Worm (Caenorhabditis elegans) whole organism, L1 larva: ENCODE results near the gene C49F5.8.

Source experiments
- C04F5.9 ChIP-seq: sonication (generic microtip); optimal IDR thresholded peaks from 2 replicates; lab custom pipeline; 2016; ENCODE audit warnings: missing genetic modification characterization, missing compliant biosample characterization
- C34B4.2 ChIP-seq: sonication (generic microtip); optimal IDR thresholded peaks from 2 replicates; lab custom pipeline; 2017; ENCODE audit warnings: mild to moderate bottlenecking, missing genetic modification characterization, missing compliant biosample characterization
- aha-1 ChIP-seq: fragments of 150-350 bp; optimal IDR thresholded peaks from 2 replicates; lab custom pipeline; 2014; ENCODE audit warnings: missing biosample characterization, missing genetic modification characterization
- ceh-82 ChIP-seq, 3 experiments: fragments of 150-350 bp in 1 of 3; sonication (generic microtip) in 2 of 3; optimal IDR thresholded peaks; 2 replicates each; lab custom pipeline; 2014 to 2017; ENCODE audit warnings: missing biosample characterization in 3 of 3, missing genetic modification characterization in 3 of 3
- ceh-90 ChIP-seq: sonication (generic microtip); optimal IDR thresholded peaks from 2 replicates; lab custom pipeline; 2016; ENCODE audit warnings: missing genetic modification characterization, missing compliant biosample characterization
- dsc-1 ChIP-seq: sonication (generic microtip); optimal IDR thresholded peaks from 2 replicates; lab custom pipeline; 2016; ENCODE audit warnings: mild to moderate bottlenecking, missing genetic modification characterization, missing compliant biosample characterization
- efl-1 ChIP-seq, 4 experiments: fragments of 150-350 bp; optimal IDR thresholded peaks in 3 of 4; peaks in 1 of 4; 1 replicate in 1 of 4; 2 replicates in 3 of 4; lab custom pipeline; 2014; ENCODE audit warnings: missing biosample characterization in 2 of 4, missing genetic modification characterization in 2 of 4, missing genetic modification reagents in 2 of 4
- efl-3 ChIP-seq: fragments of 200-800 bp; sonication (Bioruptor generic); optimal IDR thresholded peaks from 2 replicates; lab custom pipeline; 2018; ENCODE audit warnings: mild to moderate bottlenecking, missing genetic modification characterization, missing compliant biosample characterization
- elt-3 ChIP-seq, 6 experiments: fragments of 150-350 bp in 1 of 6; sonication (generic microtip); optimal IDR thresholded peaks; 2 replicates each; lab custom pipeline; 2017 to 2018; ENCODE audit warnings: missing biosample characterization in 6 of 6, missing genetic modification characterization in 6 of 6, inconsistent platforms in 1 of 6
- fkh-10 ChIP-seq: sonication (generic microtip); optimal IDR thresholded peaks from 2 replicates; lab custom pipeline; 2017; ENCODE audit warnings: missing biosample characterization, missing genetic modification reagents, missing genetic modification characterization
- fkh-8 ChIP-seq: sonication (generic microtip); optimal IDR thresholded peaks from 2 replicates; lab custom pipeline; 2016; ENCODE audit warnings: mild to moderate bottlenecking, missing genetic modification characterization, missing compliant biosample characterization
- fos-1 ChIP-seq: fragments of 150-350 bp; optimal IDR thresholded peaks from 2 replicates; lab custom pipeline; 2014; ENCODE audit warnings: missing biosample characterization, missing genetic modification characterization
- grh-1 ChIP-seq: fragments of 200-800 bp; sonication (Bioruptor generic); IDR thresholded peaks from 2 replicates; pipeline ENCODE4 v1.3.6; 2022; ENCODE audit warnings: missing genetic modification reagents, missing genetic modification characterization, missing compliant biosample characterization
- hpl-2 ChIP-seq: fragments of 150-350 bp; optimal IDR thresholded peaks from 2 replicates; lab custom pipeline; 2014; ENCODE audit warnings: missing biosample characterization, missing genetic modification reagents, missing genetic modification characterization
- lin-14 ChIP-seq: fragments of 200-800 bp; sonication (Bioruptor generic); optimal IDR thresholded peaks from 2 replicates; lab custom pipeline; 2018; ENCODE audit warnings: mild to moderate bottlenecking, missing genetic modification characterization, moderate library complexity, missing compliant biosample characterization
- lin-35 ChIP-seq, 2 experiments: fragments of 150-350 bp; optimal IDR thresholded peaks; 2 replicates each; lab custom pipeline; 2014; ENCODE audit warnings: missing biosample characterization in 2 of 2, missing genetic modification characterization in 2 of 2, missing genetic modification reagents in 2 of 2
- lir-3 ChIP-seq: sonication (generic microtip); optimal IDR thresholded peaks from 2 replicates; lab custom pipeline; 2016; ENCODE audit warnings: mild to moderate bottlenecking, missing genetic modification characterization, moderate library complexity, missing compliant biosample characterization; ENCODE audit not compliant: poor library complexity
- lsy-2 ChIP-seq, 2 experiments: fragments of 150-350 bp; optimal IDR thresholded peaks; 2 replicates each; lab custom pipeline; 2014; ENCODE audit warnings: missing biosample characterization in 2 of 2, missing genetic modification characterization in 2 of 2
- mab-9 ChIP-seq: fragments of 200-800 bp; sonication (Bioruptor generic); IDR thresholded peaks from 2 replicates; pipeline ENCODE4 v1.3.6; 2022; ENCODE audit warnings: missing genetic modification reagents, missing genetic modification characterization, missing compliant biosample characterization
- mep-1 ChIP-seq: fragments of 150-350 bp; optimal IDR thresholded peaks from 2 replicates; lab custom pipeline; 2014; ENCODE audit warnings: missing biosample characterization, missing genetic modification characterization
- nhr-12 ChIP-seq: sonication (generic microtip); optimal IDR thresholded peaks from 2 replicates; lab custom pipeline; 2017; ENCODE audit warnings: missing biosample characterization, missing genetic modification characterization
- nhr-20 ChIP-seq: sonication (generic microtip); optimal IDR thresholded peaks from 2 replicates; lab custom pipeline; 2016; ENCODE audit warnings: mild to moderate bottlenecking, missing genetic modification characterization, missing compliant biosample characterization
- nhr-237 ChIP-seq: fragments of 150-350 bp; optimal IDR thresholded peaks from 2 replicates; lab custom pipeline; 2014; ENCODE audit warnings: missing biosample characterization, missing genetic modification characterization
- nhr-47 ChIP-seq: sonication (generic microtip); optimal IDR thresholded peaks from 2 replicates; lab custom pipeline; 2016; ENCODE audit warnings: mild to moderate bottlenecking, missing genetic modification characterization, moderate library complexity, missing compliant biosample characterization
- nhr-71 ChIP-seq: sonication (generic microtip); optimal IDR thresholded peaks from 2 replicates; lab custom pipeline; 2016; ENCODE audit warnings: mild to moderate bottlenecking, missing genetic modification characterization, moderate library complexity, missing compliant biosample characterization
- nhr-77 ChIP-seq: fragments of 150-350 bp; optimal IDR thresholded peaks from 2 replicates; lab custom pipeline; 2014; ENCODE audit warnings: missing biosample characterization, missing genetic modification characterization
- nhr-90 ChIP-seq: sonication (generic microtip); optimal IDR thresholded peaks from 2 replicates; lab custom pipeline; 2016; ENCODE audit warnings: mild to moderate bottlenecking, missing genetic modification characterization, missing compliant biosample characterization; ENCODE audit not compliant: poor library complexity
- pax-3 ChIP-seq: fragments of 200-800 bp; sonication (Bioruptor generic); optimal IDR thresholded peaks from 2 replicates; lab custom pipeline; 2018; ENCODE audit warnings: mild to moderate bottlenecking, missing genetic modification characterization, moderate library complexity, missing compliant biosample characterization
- rnt-1 ChIP-seq: sonication (generic microtip); optimal IDR thresholded peaks from 2 replicates; lab custom pipeline; 2016; ENCODE audit warnings: mild to moderate bottlenecking, missing genetic modification characterization, moderate library complexity, missing compliant biosample characterization
- snu-23 ChIP-seq: sonication (generic microtip); optimal IDR thresholded peaks from 2 replicates; lab custom pipeline; 2016; ENCODE audit warnings: missing genetic modification characterization, missing compliant biosample characterization
- sox-4 ChIP-seq: sonication (generic microtip); optimal IDR thresholded peaks from 2 replicates; lab custom pipeline; 2016; ENCODE audit warnings: missing genetic modification characterization, missing compliant biosample characterization
- sptf-1 ChIP-seq: fragments of 150-350 bp; optimal IDR thresholded peaks from 2 replicates; lab custom pipeline; 2014; ENCODE audit warnings: missing biosample characterization, missing genetic modification characterization
- swsn-7 ChIP-seq: sonication (generic microtip); optimal IDR thresholded peaks from 2 replicates; lab custom pipeline; 2016; ENCODE audit warnings: missing genetic modification characterization, missing compliant biosample characterization
- unc-130 ChIP-seq: fragments of 150-350 bp; optimal IDR thresholded peaks from 2 replicates; lab custom pipeline; 2017; ENCODE audit warnings: missing biosample characterization, missing genetic modification characterization, inconsistent platforms
- unc-30 ChIP-seq: sonication (generic microtip); optimal IDR thresholded peaks from 2 replicates; lab custom pipeline; 2017; ENCODE audit warnings: missing biosample characterization, missing genetic modification characterization
- unc-98 ChIP-seq: fragments of 200-800 bp; sonication (Bioruptor generic); IDR thresholded peaks from 2 replicates; pipeline ENCODE4 v1.3.6; 2022; ENCODE audit warnings: missing genetic modification characterization, missing compliant biosample characterization
- xbp-1 ChIP-seq: sonication (generic microtip); optimal IDR thresholded peaks from 2 replicates; lab custom pipeline; 2016; ENCODE audit warnings: missing genetic modification characterization, missing compliant biosample characterization

C49F5.8 gene

ce11 chrX:11971323-11971722, 11.4 kb downstream of the C49F5.8 start:
- no peak for TF ChIP-seq fkh-10

ce11 chrX:11974629-11975085, 14.7 kb downstream of the C49F5.8 start, which contains the start of gene set-6:
Gene set-6 (minus strand): TSS chrX:11974679.
- TF ChIP-seq nhr-47 (peak; percentile 5), rnt-1 (tag; lab: Kevin White, UChicago) (peak; percentile 2), lin-14 (GFP tag; lab: Kevin White, UChicago) (peak; percentile 57), aha-1 (tag; lab: Kevin White, UChicago) (no peak), fos-1 (no peak), mep-1 (tag; lab: Kevin White, UChicago) (peak; percentile 44), efl-1 (optimal IDR thresholded peaks at IDR 0.05; lab: Kevin White, UChicago) (peak in 1 of 2 experiments; percentile 47), efl-1 (GFP tag; optimal IDR thresholded peaks at IDR 0.05 in 1 of 2; lab: Kevin White, UChicago) (no peak), lin-35 (GFP tag; optimal IDR thresholded peaks at IDR 0.05; lab: Kevin White, UChicago) (peak in 1 of 2 experiments; percentile 7), lir-3 (tag; lab: Kevin White, UChicago) (peak; percentile 20), efl-3 (GFP tag; lab: Kevin White, UChicago) (no peak), lsy-2 (tag; optimal IDR thresholded peaks at IDR 0.05; lab: Kevin White, UChicago) (peak in 1 of 2 experiments; percentile 49), sptf-1 (tag; lab: Kevin White, UChicago) (no peak), nhr-20 (peak; percentile 23), snu-23 (GFP tag; lab: Kevin White, UChicago) (peak; percentile 55), unc-30 (tag; lab: Kevin White, UChicago) (no peak), nhr-12 (no peak), ceh-82 (tag; optimal IDR thresholded peaks at IDR 0.05; lab: Kevin White, UChicago) (peak in 2 of 3 experiments; percentile 17 to 30), nhr-71 (tag; lab: Kevin White, UChicago) (peak; percentile 30), swsn-7 (tag; lab: Kevin White, UChicago) (peak; percentile 22)
- TF ChIP-seq, all 84 proteins: peak for 13

- TF ChIP-seq xbp-1 (tag; lab: Kevin White, UChicago) (no peak), dsc-1 (peak; percentile 76), nhr-90 (tag; lab: Kevin White, UChicago) (no peak), C34B4.2 (no peak), fkh-8 (tag; lab: Kevin White, UChicago) (peak; percentile 81), unc-98 (GFP tag; lab: Robert Waterston, UW) (no peak), ceh-90 (tag; lab: Kevin White, UChicago) (no peak), swsn-7 (tag; lab: Kevin White, UChicago) (peak; percentile 0), sox-4 (peak; percentile 15), pax-3 (tag; lab: Kevin White, UChicago) (peak; percentile 8), hpl-2 (GFP tag; lab: Kevin White, UChicago) (no peak), mab-9 (no peak), nhr-237 (tag; lab: Kevin White, UChicago) (no peak), elt-3 (tag; optimal IDR thresholded peaks at IDR 0.05; lab: Kevin White, UChicago) (no peak), C04F5.9 (tag; lab: Kevin White, UChicago) (no peak), grh-1 (no peak), unc-130 (no peak), efl-1 (optimal IDR thresholded peaks at IDR 0.05; lab: Kevin White, UChicago) (no peak), efl-1 (GFP tag; optimal IDR thresholded peaks at IDR 0.05 in 1 of 2; lab: Kevin White, UChicago) (peak in 1 of 2 experiments; percentile 77), nhr-77 (tag; lab: Kevin White, UChicago) (no peak)
Observed at ce11 chrX:11982065-11982464, 22.1 kb downstream of the C49F5.8 start, which contains the start of gene nhr-167. Gene nhr-167 (minus strand): TSS chrX:11982085.
